Fruit fly (Drosophila melanogaster): ENCODE measurements around the gene Osi8.

- TF ChIP-seq CTCF (optimal IDR thresholded peaks at IDR 0.05) (no peak), CG8478 (optimal IDR thresholded peaks at IDR 0.05) (no peak)
These were observed at the start of gene Osi8 for dm6 chr3R:6254875-6255274.
